Worm (Caenorhabditis elegans): ENCODE results near the gene Y94A7B.11.

The Y94A7B.11 gene

DNA sequence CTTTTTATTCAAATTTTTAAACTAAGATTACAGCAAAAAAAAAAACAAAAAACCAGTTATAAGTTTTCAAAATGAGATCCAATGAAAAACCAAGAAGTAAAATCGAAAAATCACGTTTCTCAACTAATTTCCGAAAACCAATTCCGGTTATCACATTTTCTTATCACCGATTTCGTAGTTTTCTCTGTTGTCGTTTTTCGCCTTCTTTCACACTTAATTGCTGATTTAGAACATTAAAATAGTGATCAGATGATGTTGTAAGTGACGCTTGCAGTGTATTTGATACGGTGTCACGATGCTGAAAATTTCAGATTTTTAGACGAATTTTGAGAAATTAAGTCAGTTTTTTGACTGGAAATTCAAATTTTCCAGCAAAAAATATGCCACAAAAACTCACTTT lies 22.1 kb downstream of the Y94A7B.11 start:
- no peak for TF ChIP-seq dmd-9 (GFP tag; IDR thresholded peaks at IDR 0.05)
- no peak for TF ChIP-seq nhr-11 (tag; optimal IDR thresholded peaks at IDR 0.05)
- no peak for TF ChIP-seq ZK546.5 (tag; optimal IDR thresholded peaks at IDR 0.05)
- peak; percentile 20; the same call in 1 of the 2 replicates for TF ChIP-seq dmd-6 (GFP tag; IDR thresholded peaks at IDR 0.05)
- TF ChIP-seq lim-7 (GFP tag; IDR thresholded peaks at IDR 0.05) = no peak
- TF ChIP-seq unc-130 (GFP tag; optimal IDR thresholded peaks at IDR 0.05) = no peak
- TF ChIP-seq spr-3 (GFP tag; optimal IDR thresholded peaks at IDR 0.05) = no peak
- no peak for TF ChIP-seq lin-1 (GFP tag; IDR thresholded peaks at IDR 0.05)
- TF ChIP-seq dmd-8 (GFP tag; IDR thresholded peaks at IDR 0.05) = no peak
- TF ChIP-seq nhr-42 (GFP tag; IDR thresholded peaks at IDR 0.05) = no peak
- peak; percentile 13 for TF ChIP-seq aha-1 (tag)
- peak; percentile 22 for TF ChIP-seq mep-1 (tag; optimal IDR thresholded peaks at IDR 0.05)
- TF ChIP-seq daf-16 (GFP tag; optimal IDR thresholded peaks at IDR 0.05) = no peak
- TF ChIP-seq daf-16 (tag; optimal IDR thresholded peaks at IDR 0.05) = peak; percentile 21
- TF ChIP-seq hmg-1.1 (GFP tag; IDR thresholded peaks at IDR 0.05) = no peak
- no peak for TF ChIP-seq aly-2 (tag; optimal IDR thresholded peaks at IDR 0.05)
- TF ChIP-seq daf-8 (GFP tag; IDR thresholded peaks at IDR 0.05) = no peak
- no peak for TF ChIP-seq duxl-1 (tag; optimal IDR thresholded peaks at IDR 0.05; ENCODE audit: poor library complexity)
- no peak for TF ChIP-seq madf-5 (GFP tag; IDR thresholded peaks at IDR 0.05)
- peak; percentile 69 for TF ChIP-seq nhr-28 (tag; optimal IDR thresholded peaks at IDR 0.05)
- TF ChIP-seq unc-62 (GFP tag; optimal IDR thresholded peaks at IDR 0.05 in 1 of 2) = peak in 1 of 2 experiments; percentile 30
- no peak for TF ChIP-seq unc-62 (tag; optimal IDR thresholded peaks at IDR 0.05)
- no peak for TF ChIP-seq daf-12 (tag; optimal IDR thresholded peaks at IDR 0.05)
- no peak for TF ChIP-seq vab-7 (GFP tag; IDR thresholded peaks at IDR 0.05)
- no peak for TF ChIP-seq skn-1 (tag; optimal IDR thresholded peaks at IDR 0.05)
- TF ChIP-seq dve-1 (tag; optimal IDR thresholded peaks at IDR 0.05; ENCODE audit: insufficient read depth) = peak; percentile 47
- TF ChIP-seq hlh-30 (tag; optimal IDR thresholded peaks at IDR 0.05; ENCODE audit: insufficient read depth) = peak; percentile 63
- TF ChIP-seq unc-39 (tag; optimal IDR thresholded peaks at IDR 0.05) = no peak
- no peak for TF ChIP-seq zfp-2 (tag; optimal IDR thresholded peaks at IDR 0.05)
- TF ChIP-seq sdz-12 (GFP tag; optimal IDR thresholded peaks at IDR 0.05) = no peak
- TF ChIP-seq php-3 (GFP tag; IDR thresholded peaks at IDR 0.05) = peak; percentile 49; the same call in 1 of the 2 replicates
- no peak for TF ChIP-seq D1046.2 (GFP tag; IDR thresholded peaks at IDR 0.05)
- TF ChIP-seq pqm-1 (tag; optimal IDR thresholded peaks at IDR 0.05) = peak; percentile 53

DNA sequence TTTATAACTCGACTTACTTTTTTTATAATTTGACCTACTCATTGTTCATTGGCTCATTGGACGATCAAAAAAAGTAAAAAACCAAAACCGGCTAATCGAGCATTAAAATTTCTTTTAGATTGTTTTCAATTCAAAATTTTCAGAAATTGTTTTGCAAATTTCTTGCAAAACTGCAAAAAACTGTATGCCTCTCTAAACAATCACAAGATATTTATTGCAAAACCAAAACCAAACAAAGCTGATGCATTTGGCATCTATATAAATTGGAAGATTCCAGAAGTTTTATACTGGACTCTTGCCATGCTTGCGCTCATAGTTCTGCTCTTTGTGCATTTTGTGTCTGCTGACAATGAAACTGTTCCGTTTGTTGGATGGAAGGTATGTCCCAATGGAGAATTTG lies 24.8 kb downstream of the Y94A7B.11 start, which contains the start of gene C47A10.12:
Gene C47A10.12, plus strand, starts transcription at position 301 of the 400 bp plus-strand sequence.
- TF ChIP-seq mxl-2 (GFP tag; conservative IDR thresholded peaks at IDR 0.05) = no peak
- peak; percentile 4 for TF ChIP-seq aha-1 (tag)

DNA sequence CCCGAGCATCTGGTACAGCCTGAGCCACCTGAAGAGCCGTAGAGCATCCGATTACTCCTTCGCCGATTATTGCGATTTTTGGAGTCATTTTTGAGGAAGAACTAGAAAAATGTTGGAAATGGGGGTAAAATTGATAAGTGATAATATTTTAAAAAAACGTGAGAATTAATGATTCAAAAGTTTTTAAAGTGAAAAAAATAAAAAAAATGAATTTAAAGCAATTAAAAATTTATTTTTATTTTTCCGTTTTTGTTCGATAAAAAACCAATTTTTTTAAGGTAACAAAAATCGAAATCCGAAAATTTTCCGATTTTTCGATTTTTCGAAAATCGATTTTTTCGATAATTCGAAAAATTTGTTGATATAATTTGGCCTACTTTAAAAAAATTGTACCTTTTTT lies 25.3 kb downstream of the Y94A7B.11 start, which contains the start of gene ddo-1:
Gene ddo-1, minus strand, starts transcription at position 101 of the 400 bp plus-strand sequence.
- TF ChIP-seq daf-12 (tag; optimal IDR thresholded peaks at IDR 0.05) (no peak), spr-1 (tag; optimal IDR thresholded peaks at IDR 0.05) (no peak), mxl-2 (GFP tag; conservative IDR thresholded peaks at IDR 0.05) (no peak), dpl-1 (GFP tag; optimal IDR thresholded peaks at IDR 0.05) (no peak), ctbp-1 (GFP tag; IDR thresholded peaks at IDR 0.05) (no peak)

DNA sequence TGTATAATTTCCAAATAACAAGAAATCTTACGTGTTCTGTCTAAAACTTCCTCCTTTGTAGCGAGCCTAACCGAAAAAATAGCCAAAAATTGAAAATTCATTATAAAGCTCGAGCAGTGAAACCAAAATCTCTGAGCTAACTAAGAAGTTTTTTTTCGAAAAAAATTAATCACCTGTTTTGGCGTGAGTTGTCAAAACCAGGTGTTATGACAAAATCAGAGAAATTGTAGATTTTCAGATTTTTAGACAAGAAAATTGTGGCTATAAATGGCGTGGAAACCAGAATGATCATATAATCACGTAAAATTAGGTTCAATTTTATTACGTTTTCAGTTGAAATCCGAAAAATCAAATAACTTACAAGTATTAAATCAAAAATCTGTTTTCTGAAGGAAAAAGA lies 29.3 kb downstream of the Y94A7B.11 start, which contains the start of gene sre-21:
Gene sre-21, minus strand, starts transcription at position 101 of the 400 bp plus-strand sequence.
- TF ChIP-seq daf-19 (GFP tag; conservative IDR thresholded peaks at IDR 0.05) (no peak), mdl-1 (tag; optimal IDR thresholded peaks at IDR 0.05) (no peak), lin-29 (GFP tag; IDR thresholded peaks at IDR 0.05) (no peak), nhr-11 (tag; optimal IDR thresholded peaks at IDR 0.05) (no peak), daf-16 (GFP tag; optimal IDR thresholded peaks at IDR 0.05) (no peak), daf-16 (tag; optimal IDR thresholded peaks at IDR 0.05) (no peak), nhr-76 (tag; optimal IDR thresholded peaks at IDR 0.05) (no peak), ceh-32 (tag; optimal IDR thresholded peaks at IDR 0.05; ENCODE audit: poor library complexity) (no peak), hmg-1.1 (GFP tag; IDR thresholded peaks at IDR 0.05) (no peak), dve-1 (tag; optimal IDR thresholded peaks at IDR 0.05; ENCODE audit: insufficient read depth) (no peak), nhr-111 (GFP tag; optimal IDR thresholded peaks at IDR 0.05) (no peak), unc-62 (GFP tag; optimal IDR thresholded peaks at IDR 0.05 in 1 of 2) (no peak), unc-62 (tag; optimal IDR thresholded peaks at IDR 0.05) (no peak), aly-2 (tag; optimal IDR thresholded peaks at IDR 0.05) (no peak), unc-130 (GFP tag; optimal IDR thresholded peaks at IDR 0.05) (no peak), ZK337.2 (GFP tag; IDR thresholded peaks at IDR 0.05) (no peak), jun-1 (tag; optimal IDR thresholded peaks at IDR 0.05) (no peak), dmd-9 (GFP tag; IDR thresholded peaks at IDR 0.05) (no peak), T26A8.4 (GFP tag; IDR thresholded peaks at IDR 0.05) (no peak), ceh-82 (tag; optimal IDR thresholded peaks at IDR 0.05) (no peak)

All from whole organism, L4 larva.